Worm (Caenorhabditis elegans) whole organism, L2 larva: Measurements from ENCODE around the gene mct-3.

Experiments
- fos-1 ChIP-seq: fragments of 150-350 bp; optimal IDR thresholded peaks from 2 replicates; lab custom pipeline; 2014; ENCODE audit warnings: missing biosample characterization, missing genetic modification characterization
- lin-39 ChIP-seq: fragments of 150-350 bp; optimal IDR thresholded peaks from 2 replicates; lab custom pipeline; 2014; ENCODE audit warnings: missing biosample characterization, missing genetic modification reagents, missing genetic modification characterization
- lsy-2 ChIP-seq, 2 experiments: fragments of 150-350 bp in 1 of 2; sonication (generic microtip) in 1 of 2; optimal IDR thresholded peaks; 2 replicates each; lab custom pipeline; 2014 to 2017; ENCODE audit warnings: missing biosample characterization in 2 of 2, missing genetic modification characterization in 2 of 2
- nhr-11 ChIP-seq: fragments of 150-350 bp; optimal IDR thresholded peaks from 2 replicates; lab custom pipeline; 2014; ENCODE audit warnings: missing biosample characterization, missing genetic modification characterization
- unc-39 ChIP-seq: fragments of 150-350 bp; optimal IDR thresholded peaks from 2 replicates; lab custom pipeline; 2014; ENCODE audit warnings: missing biosample characterization, missing genetic modification characterization
- unc-62 ChIP-seq: fragments of 150-350 bp; optimal IDR thresholded peaks from 2 replicates; lab custom pipeline; 2014; ENCODE audit warnings: missing biosample characterization, missing genetic modification reagents, missing genetic modification characterization
- ztf-11 ChIP-seq: sonication (generic microtip); optimal IDR thresholded peaks from 2 replicates; lab custom pipeline; 2017; ENCODE audit warnings: missing biosample characterization, missing genetic modification characterization

- TF ChIP-seq nhr-11 (no peak), unc-39 (no peak), ztf-11 (tag; lab: Kevin White, UChicago) (no peak), fos-1 (no peak), unc-62 (GFP tag; lab: Kevin White, UChicago) (no peak), lsy-2 (tag; optimal IDR thresholded peaks at IDR 0.05; lab: Kevin White, UChicago) (no peak), lin-39 (no peak)
Measured at ce11 chrX:13855928-13856327, 3.2 kb downstream of the mct-3 start.
